Worm (Caenorhabditis elegans) whole organism, L1 larva: ENCODE results near the gene F42A9.8.

Source experiments
- C04F5.9 ChIP-seq: sonication (generic microtip); optimal IDR thresholded peaks from 2 replicates; lab custom pipeline; 2016; ENCODE audit warnings: missing genetic modification characterization, missing compliant biosample characterization
- F16B12.6 ChIP-seq: fragments of 150-350 bp; optimal IDR thresholded peaks from 2 replicates; lab custom pipeline; 2014; ENCODE audit warnings: missing biosample characterization, missing genetic modification characterization
- blmp-1 ChIP-seq: fragments of 150-350 bp; optimal IDR thresholded peaks from 2 replicates; lab custom pipeline; 2014; ENCODE audit warnings: missing biosample characterization, missing genetic modification characterization
- ceh-82 ChIP-seq, 3 experiments: fragments of 150-350 bp in 1 of 3; sonication (generic microtip) in 2 of 3; optimal IDR thresholded peaks; 2 replicates each; lab custom pipeline; 2014 to 2017; ENCODE audit warnings: missing biosample characterization in 3 of 3, missing genetic modification characterization in 3 of 3
- ces-1 ChIP-seq: fragments of 150-350 bp; optimal IDR thresholded peaks from 2 replicates; lab custom pipeline; 2014; ENCODE audit warnings: missing biosample characterization, missing genetic modification reagents, missing genetic modification characterization
- dpl-1 ChIP-seq, 3 experiments: fragments of 150-350 bp in 2 of 3; sonication (generic microtip) in 1 of 3; optimal IDR thresholded peaks; 2 replicates each; lab custom pipeline; 2014 to 2017; ENCODE audit warnings: missing biosample characterization in 3 of 3, missing genetic modification characterization in 3 of 3, missing genetic modification reagents in 3 of 3
- efl-1 ChIP-seq, 4 experiments: fragments of 150-350 bp; optimal IDR thresholded peaks in 3 of 4; peaks in 1 of 4; 1 replicate in 1 of 4; 2 replicates in 3 of 4; lab custom pipeline; 2014; ENCODE audit warnings: missing biosample characterization in 2 of 4, missing genetic modification characterization in 2 of 4, missing genetic modification reagents in 2 of 4
- egl-27 ChIP-seq, 2 experiments: fragments of 150-350 bp in 1 of 2; sonication (generic microtip); optimal IDR thresholded peaks; 3 replicates each; lab custom pipeline; 2017 to 2018; ENCODE audit warnings: missing biosample characterization in 2 of 2, missing genetic modification characterization in 2 of 2, missing genetic modification reagents in 2 of 2
- elt-2 ChIP-seq: sonication (generic microtip); optimal IDR thresholded peaks from 2 replicates; lab custom pipeline; 2016; ENCODE audit warnings: missing genetic modification characterization, mild to moderate bottlenecking, inconsistent platforms, missing compliant biosample characterization, missing genetic modification reagents
- elt-3 ChIP-seq, 6 experiments: fragments of 150-350 bp in 1 of 6; sonication (generic microtip); optimal IDR thresholded peaks; 2 replicates each; lab custom pipeline; 2017 to 2018; ENCODE audit warnings: missing biosample characterization in 6 of 6, missing genetic modification characterization in 6 of 6, inconsistent platforms in 1 of 6
- ets-5 ChIP-seq: fragments of 200-800 bp; sonication (Bioruptor generic); IDR thresholded peaks from 2 replicates; pipeline ENCODE4 v1.3.6; 2022; ENCODE audit warnings: missing genetic modification characterization, missing compliant biosample characterization
- fkh-10 ChIP-seq: sonication (generic microtip); optimal IDR thresholded peaks from 2 replicates; lab custom pipeline; 2017; ENCODE audit warnings: missing biosample characterization, missing genetic modification reagents, missing genetic modification characterization
- fkh-8 ChIP-seq: sonication (generic microtip); optimal IDR thresholded peaks from 2 replicates; lab custom pipeline; 2016; ENCODE audit warnings: mild to moderate bottlenecking, missing genetic modification characterization, missing compliant biosample characterization
- lin-14 ChIP-seq: fragments of 200-800 bp; sonication (Bioruptor generic); optimal IDR thresholded peaks from 2 replicates; lab custom pipeline; 2018; ENCODE audit warnings: mild to moderate bottlenecking, missing genetic modification characterization, moderate library complexity, missing compliant biosample characterization
- lin-35 ChIP-seq, 2 experiments: fragments of 150-350 bp; optimal IDR thresholded peaks; 2 replicates each; lab custom pipeline; 2014; ENCODE audit warnings: missing biosample characterization in 2 of 2, missing genetic modification characterization in 2 of 2, missing genetic modification reagents in 2 of 2
- lsy-2 ChIP-seq, 2 experiments: fragments of 150-350 bp; optimal IDR thresholded peaks; 2 replicates each; lab custom pipeline; 2014; ENCODE audit warnings: missing biosample characterization in 2 of 2, missing genetic modification characterization in 2 of 2
- mdl-1 ChIP-seq, 2 experiments: fragments of 150-350 bp; optimal IDR thresholded peaks; 2 replicates each; lab custom pipeline; 2014 to 2017; ENCODE audit warnings: missing biosample characterization in 2 of 2, missing genetic modification characterization in 2 of 2, inconsistent platforms in 1 of 2
- mep-1 ChIP-seq: fragments of 150-350 bp; optimal IDR thresholded peaks from 2 replicates; lab custom pipeline; 2014; ENCODE audit warnings: missing biosample characterization, missing genetic modification characterization
- nhr-11 ChIP-seq: fragments of 150-350 bp; optimal IDR thresholded peaks from 2 replicates; lab custom pipeline; 2014; ENCODE audit warnings: missing biosample characterization, missing genetic modification characterization
- nhr-19 ChIP-seq: fragments of 200-800 bp; sonication (Bioruptor generic); conservative IDR thresholded peaks from 2 replicates; pipeline ENCODE4 v1.3.6; 2022; ENCODE audit warnings: missing genetic modification characterization, missing compliant biosample characterization
- nhr-20 ChIP-seq: sonication (generic microtip); optimal IDR thresholded peaks from 2 replicates; lab custom pipeline; 2016; ENCODE audit warnings: mild to moderate bottlenecking, missing genetic modification characterization, missing compliant biosample characterization
- nhr-47 ChIP-seq: sonication (generic microtip); optimal IDR thresholded peaks from 2 replicates; lab custom pipeline; 2016; ENCODE audit warnings: mild to moderate bottlenecking, missing genetic modification characterization, moderate library complexity, missing compliant biosample characterization
- nhr-71 ChIP-seq: sonication (generic microtip); optimal IDR thresholded peaks from 2 replicates; lab custom pipeline; 2016; ENCODE audit warnings: mild to moderate bottlenecking, missing genetic modification characterization, moderate library complexity, missing compliant biosample characterization
- nhr-77 ChIP-seq: fragments of 150-350 bp; optimal IDR thresholded peaks from 2 replicates; lab custom pipeline; 2014; ENCODE audit warnings: missing biosample characterization, missing genetic modification characterization
- nhr-84 ChIP-seq: sonication (generic microtip); optimal IDR thresholded peaks from 2 replicates; lab custom pipeline; 2017; ENCODE audit warnings: missing biosample characterization, missing genetic modification characterization
- nhr-85 ChIP-seq: sonication (generic microtip); peaks from one replicate; lab custom pipeline; 2016; ENCODE audit warnings: missing genetic modification characterization, inconsistent platforms, missing compliant biosample characterization
- nhr-90 ChIP-seq: sonication (generic microtip); optimal IDR thresholded peaks from 2 replicates; lab custom pipeline; 2016; ENCODE audit warnings: mild to moderate bottlenecking, missing genetic modification characterization, missing compliant biosample characterization; ENCODE audit not compliant: poor library complexity
- rnt-1 ChIP-seq: sonication (generic microtip); optimal IDR thresholded peaks from 2 replicates; lab custom pipeline; 2016; ENCODE audit warnings: mild to moderate bottlenecking, missing genetic modification characterization, moderate library complexity, missing compliant biosample characterization
- skn-1 ChIP-seq: fragments of 150-350 bp; optimal IDR thresholded peaks from 2 replicates; lab custom pipeline; 2014; ENCODE audit warnings: missing biosample characterization, missing genetic modification characterization
- snu-23 ChIP-seq: sonication (generic microtip); optimal IDR thresholded peaks from 2 replicates; lab custom pipeline; 2016; ENCODE audit warnings: missing genetic modification characterization, missing compliant biosample characterization
- sox-4 ChIP-seq: sonication (generic microtip); optimal IDR thresholded peaks from 2 replicates; lab custom pipeline; 2016; ENCODE audit warnings: missing genetic modification characterization, missing compliant biosample characterization
- swsn-7 ChIP-seq: sonication (generic microtip); optimal IDR thresholded peaks from 2 replicates; lab custom pipeline; 2016; ENCODE audit warnings: missing genetic modification characterization, missing compliant biosample characterization
- tbx-2 ChIP-seq: sonication (generic microtip); optimal IDR thresholded peaks from 2 replicates; lab custom pipeline; 2016; ENCODE audit warnings: missing genetic modification characterization, missing compliant biosample characterization
- unc-86 ChIP-seq: sonication (generic microtip); optimal IDR thresholded peaks from 2 replicates; lab custom pipeline; 2016; ENCODE audit warnings: missing genetic modification characterization, missing compliant biosample characterization
- vab-15 ChIP-seq: sonication (generic microtip); optimal IDR thresholded peaks from 2 replicates; lab custom pipeline; 2017; ENCODE audit warnings: missing genotype, mild to moderate bottlenecking, missing genetic modification characterization, missing compliant biosample characterization
- xbp-1 ChIP-seq: sonication (generic microtip); optimal IDR thresholded peaks from 2 replicates; lab custom pipeline; 2016; ENCODE audit warnings: missing genetic modification characterization, missing compliant biosample characterization

F42A9.8 gene

ce11 chrIV:8629609-8630052 is 11.0 kb upstream of the F42A9.8 start (continued):
- TF ChIP-seq unc-86 (tag; lab: Kevin White, UChicago) (peak; percentile 77), efl-1 (optimal IDR thresholded peaks at IDR 0.05; lab: Kevin White, UChicago) (peak; percentile 48 to 60), efl-1 (GFP tag; optimal IDR thresholded peaks at IDR 0.05 in 1 of 2; lab: Kevin White, UChicago) (peak; percentile 2 to 55), tbx-2 (peak; percentile 74), rnt-1 (tag; lab: Kevin White, UChicago) (peak; percentile 39)

DNA sequence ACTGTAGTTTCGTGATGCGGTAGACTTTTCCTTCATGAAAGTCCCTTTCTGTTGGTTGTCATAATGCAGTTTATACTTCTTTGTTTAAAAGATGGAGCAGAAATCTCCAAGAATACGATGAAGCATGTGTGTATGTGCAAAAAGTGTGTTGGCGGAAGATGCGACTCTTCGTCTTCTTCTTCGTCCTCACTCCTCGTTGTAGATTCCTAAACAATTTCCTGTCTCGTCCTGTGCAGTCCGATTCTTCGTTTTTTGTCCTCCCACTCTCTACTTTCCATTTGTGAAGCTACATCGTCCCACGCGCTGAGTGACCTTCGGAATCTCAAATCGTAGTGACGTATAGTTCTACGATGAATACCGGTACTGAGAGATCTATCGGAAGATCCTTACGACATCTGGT is 9.7 kb upstream of the F42A9.8 start:
- no peak for TF ChIP-seq ces-1
- no peak for TF ChIP-seq F16B12.6 (tag; lab: Kevin White, UChicago)
- peak; percentile 58 for TF ChIP-seq fkh-10 (GFP tag; lab: Kevin White, UChicago)
- peak; percentile 31 for TF ChIP-seq blmp-1 (tag; lab: Kevin White, UChicago)
- peak; percentile 55 for TF ChIP-seq lin-14 (GFP tag; lab: Kevin White, UChicago)
- TF ChIP-seq, all 84 proteins: peak for 3

DNA sequence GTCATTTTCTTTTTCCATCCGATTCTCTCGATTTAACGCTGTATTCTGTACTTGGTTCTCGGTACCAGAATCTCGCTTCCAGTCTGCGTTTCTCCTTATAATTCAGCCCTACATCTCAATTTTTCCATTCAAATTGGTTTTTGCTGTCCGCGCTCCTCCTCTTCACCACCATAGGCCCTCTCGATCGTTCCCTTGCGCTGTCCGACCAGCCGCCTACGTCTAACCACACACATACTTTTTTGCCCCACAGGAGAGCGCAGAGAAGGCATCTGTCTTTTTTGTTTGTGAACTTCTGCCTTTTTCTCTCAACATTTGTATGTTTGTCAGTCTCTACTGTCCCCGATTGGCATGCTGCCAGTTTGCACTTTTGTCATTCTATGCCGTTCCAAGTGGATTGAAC is 8.7 kb upstream of the F42A9.8 start, which contains the start of gene F42A9.11:
Gene F42A9.11, plus strand, starts transcription at position 310 of the 400 bp plus-strand sequence.
- peak; percentile 54 for TF ChIP-seq nhr-71 (tag; lab: Kevin White, UChicago)
- TF ChIP-seq ceh-82 (tag; optimal IDR thresholded peaks at IDR 0.05; lab: Kevin White, UChicago): peak in 2 of 3 experiments; percentile 7 to 17
- TF ChIP-seq nhr-90: peak; percentile 29
- TF ChIP-seq snu-23: peak; percentile 70
- TF ChIP-seq fkh-8 (tag; lab: Kevin White, UChicago): no peak
- peak; percentile 22 for TF ChIP-seq swsn-7 (tag; lab: Kevin White, UChicago)
- no peak for TF ChIP-seq sox-4 (tag; lab: Kevin White, UChicago)
- TF ChIP-seq egl-27 (tag; optimal IDR thresholded peaks at IDR 0.05; lab: Kevin White, UChicago): peak in 1 of 2 experiments; percentile 41
- TF ChIP-seq nhr-47 (tag; lab: Kevin White, UChicago): peak; percentile 32
- peak; percentile 63 for TF ChIP-seq blmp-1 (tag; lab: Kevin White, UChicago)
- TF ChIP-seq elt-3 (tag; optimal IDR thresholded peaks at IDR 0.05; lab: Kevin White, UChicago): peak in 1 of 6 experiments; percentile 27
- peak; percentile 88 for TF ChIP-seq nhr-85
- peak; percentile 24 for TF ChIP-seq mep-1 (tag; lab: Kevin White, UChicago)
- no peak for TF ChIP-seq nhr-84
- TF ChIP-seq mdl-1 (tag; optimal IDR thresholded peaks at IDR 0.05; lab: Kevin White, UChicago): peak in 1 of 2 experiments; percentile 13
- TF ChIP-seq vab-15 (tag; lab: Kevin White, UChicago): no peak
- peak; percentile 48 for TF ChIP-seq skn-1 (tag; lab: Kevin White, UChicago)
- peak in 1 of 2 experiments; percentile 49 for TF ChIP-seq lsy-2 (tag; optimal IDR thresholded peaks at IDR 0.05; lab: Kevin White, UChicago)
- peak in 1 of 2 experiments; percentile 18 for TF ChIP-seq efl-1 (optimal IDR thresholded peaks at IDR 0.05; lab: Kevin White, UChicago)
- TF ChIP-seq efl-1 (GFP tag; optimal IDR thresholded peaks at IDR 0.05 in 1 of 2; lab: Kevin White, UChicago): no peak
- 0 out of 2 replicates have a peak, but pooled peaks have one; percentile 12 for TF ChIP-seq nhr-19 (GFP tag; lab: Robert Waterston, UW)
- peak; percentile 9 for TF ChIP-seq xbp-1 (tag; lab: Kevin White, UChicago)
- TF ChIP-seq tbx-2: peak; percentile 20
- TF ChIP-seq nhr-20 (tag; lab: Kevin White, UChicago): peak; percentile 56
- TF ChIP-seq lin-35 (GFP tag; optimal IDR thresholded peaks at IDR 0.05; lab: Kevin White, UChicago): peak in 1 of 2 experiments; percentile 47
- TF ChIP-seq nhr-77 (tag; lab: Kevin White, UChicago): peak; percentile 59
- TF ChIP-seq elt-2 (tag; lab: Kevin White, UChicago): no peak
- TF ChIP-seq nhr-11: no peak
- peak in 2 of 3 experiments; percentile 19 for TF ChIP-seq dpl-1 (GFP tag; optimal IDR thresholded peaks at IDR 0.05; lab: Kevin White, UChicago)
- TF ChIP-seq lin-14 (GFP tag; lab: Kevin White, UChicago): peak; percentile 86
- no peak for TF ChIP-seq C04F5.9 (tag; lab: Kevin White, UChicago)
- TF ChIP-seq, all 84 proteins: peak for 23

- TF ChIP-seq lin-14 (GFP tag; lab: Kevin White, UChicago) (peak; percentile 68), ces-1 (peak; percentile 61), ets-5 (GFP tag; lab: Robert Waterston, UW) (no peak), F16B12.6 (tag; lab: Kevin White, UChicago) (no peak)
These were observed 7.7 kb upstream of the F42A9.8 start for ce11 chrIV:8626294-8626693.
